Fruit fly (Drosophila melanogaster) whole organism, embryonic: ENCODE data around the gene AhcyL1.

Experiments used
- ATbp ChIP-seq: fragments of 200-800 bp; sonication (Bioruptor generic); optimal IDR thresholded peaks from 2 replicates; lab custom pipeline; 2017; ENCODE audit warnings: missing biosample characterization, mild to moderate bottlenecking, missing genetic modification characterization, missing genetic modification reagents
- B-H2 ChIP-seq: fragments of 200-800 bp; sonication (Bioruptor generic); optimal IDR thresholded peaks from 2 replicates; lab custom pipeline; 2018; ENCODE audit warnings: missing biosample characterization, mild to moderate bottlenecking, missing genetic modification characterization
- Bgb ChIP-seq: fragments of 200-800 bp; sonication (Bioruptor generic); IDR thresholded peaks from 2 replicates; pipeline ENCODE4 v1.3.6; 2022; ENCODE audit warnings: missing biosample characterization, missing genetic modification characterization; ENCODE audit not compliant: partially characterized antibody
- CG10462 ChIP-seq: fragments of 200-800 bp; sonication (Bioruptor generic); optimal IDR thresholded peaks from 2 replicates; lab custom pipeline; 2016; ENCODE audit warnings: missing biosample characterization, missing genetic modification characterization
- CG10654 ChIP-seq: fragments of 200-800 bp; sonication (Bioruptor generic); optimal IDR thresholded peaks from 2 replicates; lab custom pipeline; 2016; ENCODE audit warnings: missing biosample characterization, missing genetic modification characterization
- CG11398 ChIP-seq: fragments of 200-800 bp; sonication (Bioruptor generic); optimal IDR thresholded peaks from 2 replicates; lab custom pipeline; 2016; ENCODE audit warnings: missing biosample characterization, missing genetic modification characterization
- CG12299 ChIP-seq: fragments of 200-800 bp; sonication (Bioruptor generic); optimal IDR thresholded peaks from 2 replicates; lab custom pipeline; 2018; ENCODE audit warnings: missing biosample characterization, mild to moderate bottlenecking, missing genetic modification characterization
- CG13424 ChIP-seq: fragments of 200-800 bp; sonication (Bioruptor generic); optimal IDR thresholded peaks from 2 replicates; lab custom pipeline; 2019; ENCODE audit warnings: missing biosample characterization, mild to moderate bottlenecking, missing genetic modification characterization, moderate library complexity
- CG14710 ChIP-seq: fragments of 200-800 bp; sonication (Bioruptor generic); optimal IDR thresholded peaks from 3 replicates; lab custom pipeline; 2019; ENCODE audit warnings: missing biosample characterization, mild to moderate bottlenecking, missing genetic modification characterization, moderate library complexity
- CG14860 ChIP-seq: fragments of 200-800 bp; sonication (Bioruptor generic); IDR thresholded peaks from 3 replicates; pipeline ENCODE4 v1.3.6; 2022; ENCODE audit warnings: missing biosample characterization, missing genetic modification characterization; ENCODE audit not compliant: partially characterized antibody
- CG15514 ChIP-seq: fragments of 200-800 bp; sonication (Bioruptor generic); optimal IDR thresholded peaks from 3 replicates; lab custom pipeline; 2017; ENCODE audit warnings: missing biosample characterization, missing genetic modification characterization, mild to moderate bottlenecking, moderate library complexity, missing genetic modification reagents
- CG17359 ChIP-seq: fragments of 200-800 bp; sonication (Bioruptor generic); optimal IDR thresholded peaks from 3 replicates; lab custom pipeline; 2018; ENCODE audit warnings: missing biosample characterization, mild to moderate bottlenecking, missing genetic modification characterization, moderate library complexity
- CG17385 ChIP-seq: fragments of 200-800 bp; sonication (Bioruptor generic); optimal IDR thresholded peaks from 3 replicates; lab custom pipeline; 2018; ENCODE audit warnings: missing biosample characterization, mild to moderate bottlenecking, missing genetic modification characterization
- CG30020 ChIP-seq: fragments of 200-800 bp; optimal IDR thresholded peaks from 2 replicates; lab custom pipeline; 2019; ENCODE audit warnings: missing biosample characterization, mild to moderate bottlenecking, missing genetic modification characterization, moderate library complexity
- CG33213 ChIP-seq: fragments of 200-800 bp; sonication (Bioruptor generic); optimal IDR thresholded peaks from 3 replicates; lab custom pipeline; 2016; ENCODE audit warnings: missing biosample characterization, missing genetic modification characterization
- CG42726 ChIP-seq: fragments of 200-800 bp; sonication (Bioruptor generic); IDR thresholded peaks from 2 replicates; pipeline ENCODE4 v1.3.6; 2022; ENCODE audit warnings: missing biosample characterization, missing genetic modification characterization; ENCODE audit not compliant: partially characterized antibody
- CG43689 ChIP-seq: fragments of 200-800 bp; sonication (Bioruptor generic); IDR thresholded peaks from 2 replicates; pipeline ENCODE4 v1.3.6; 2022; ENCODE audit warnings: missing biosample characterization, missing genetic modification characterization
- CG4707 ChIP-seq: fragments of 200-800 bp; sonication (Bioruptor generic); optimal IDR thresholded peaks from 2 replicates; lab custom pipeline; 2018; ENCODE audit warnings: missing biosample characterization, mild to moderate bottlenecking, missing genetic modification characterization, moderate library complexity
- CG4854 ChIP-seq: fragments of 200-800 bp; sonication (Bioruptor generic); optimal IDR thresholded peaks from 2 replicates; lab custom pipeline; 2016; ENCODE audit warnings: missing biosample characterization, missing genetic modification characterization, inconsistent platforms
- CG6272 ChIP-seq: fragments of 200-800 bp; sonication (Bioruptor generic); IDR thresholded peaks from 2 replicates; pipeline ENCODE4 v1.3.6; 2022; ENCODE audit warnings: missing biosample characterization, missing genetic modification characterization
- CG6813 ChIP-seq: fragments of 200-800 bp; sonication (Bioruptor generic); optimal IDR thresholded peaks from 2 replicates; lab custom pipeline; 2017; ENCODE audit warnings: missing biosample characterization, missing genetic modification characterization, mild to moderate bottlenecking, moderate library complexity, missing genetic modification reagents
- CG7271 ChIP-seq: fragments of 200-800 bp; sonication (Bioruptor generic); optimal IDR thresholded peaks from 2 replicates; lab custom pipeline; 2018; ENCODE audit warnings: missing biosample characterization, mild to moderate bottlenecking, missing genetic modification characterization, moderate library complexity
- CG8359 ChIP-seq: fragments of 200-800 bp; sonication (Bioruptor generic); optimal IDR thresholded peaks from 2 replicates; lab custom pipeline; 2017; ENCODE audit warnings: missing biosample characterization, mild to moderate bottlenecking, missing genetic modification characterization, borderline replicate concordance
- Camta ChIP-seq: fragments of 200-800 bp; sonication (Bioruptor generic); optimal IDR thresholded peaks from 2 replicates; lab custom pipeline; 2016; ENCODE audit warnings: missing biosample characterization, missing genetic modification characterization
- Hr51 ChIP-seq, 2 experiments: fragments of 200-800 bp; sonication (Bioruptor generic); optimal IDR thresholded peaks; 2 replicates in 1 of 2; 3 replicates in 1 of 2; lab custom pipeline; 2016 to 2018; ENCODE audit warnings: missing biosample characterization in 2 of 2, missing genetic modification characterization in 2 of 2, mild to moderate bottlenecking in 1 of 2, moderate library complexity in 1 of 2
- Neu2 ChIP-seq: fragments of 200-800 bp; sonication (Bioruptor generic); optimal IDR thresholded peaks from 3 replicates; lab custom pipeline; 2016; ENCODE audit warnings: missing biosample characterization, missing genetic modification characterization, borderline replicate concordance
- Six4 ChIP-seq: fragments of 200-800 bp; sonication (Bioruptor generic); optimal IDR thresholded peaks from 2 replicates; lab custom pipeline; 2016; ENCODE audit warnings: missing biosample characterization, missing genetic modification characterization
- Sry-β ChIP-seq: fragments of 200-800 bp; sonication (Bioruptor generic); optimal IDR thresholded peaks from 2 replicates; lab custom pipeline; 2018; ENCODE audit warnings: missing biosample characterization, mild to moderate bottlenecking, missing genetic modification characterization, moderate library complexity
- bigmax ChIP-seq: fragments of 200-800 bp; sonication (Bioruptor generic); optimal IDR thresholded peaks from 2 replicates; lab custom pipeline; 2018; ENCODE audit warnings: missing biosample characterization, mild to moderate bottlenecking, missing genetic modification characterization
- crc ChIP-seq: fragments of 200-800 bp; sonication (Bioruptor generic); optimal IDR thresholded peaks from 2 replicates; lab custom pipeline; 2016; ENCODE audit warnings: missing biosample characterization, missing genetic modification characterization
- cwo ChIP-seq: fragments of 200-800 bp; sonication (Bioruptor generic); optimal IDR thresholded peaks from 3 replicates; lab custom pipeline; 2017; ENCODE audit warnings: missing biosample characterization, missing genetic modification characterization, mild to moderate bottlenecking, moderate library complexity, missing genetic modification reagents
- dm ChIP-seq: fragments of 200-800 bp; sonication (Bioruptor generic); optimal IDR thresholded peaks from 3 replicates; lab custom pipeline; 2016; ENCODE audit warnings: missing biosample characterization, missing genetic modification characterization
- dysf ChIP-seq: fragments of 200-800 bp; sonication (Bioruptor generic); IDR thresholded peaks from 3 replicates; pipeline ENCODE4 v1.3.6; 2022; ENCODE audit warnings: missing biosample characterization, missing genetic modification characterization
- en ChIP-seq: fragments of 200-800 bp; sonication (Bioruptor generic); optimal IDR thresholded peaks from 2 replicates; lab custom pipeline; 2016; ENCODE audit warnings: missing biosample characterization, missing genetic modification characterization
- gsb-n ChIP-seq: fragments of 200-800 bp; sonication (Bioruptor generic); optimal IDR thresholded peaks from 3 replicates; lab custom pipeline; 2018; ENCODE audit warnings: missing biosample characterization, mild to moderate bottlenecking, missing genetic modification characterization
- h ChIP-seq: fragments of >200 bp; optimal IDR thresholded peaks from 2 replicates; lab custom pipeline; 2017
- ham ChIP-seq: fragments of 200-800 bp; sonication (Bioruptor generic); IDR thresholded peaks from 2 replicates; pipeline ENCODE4 v1.3.6; 2022; ENCODE audit warnings: missing biosample characterization, missing genetic modification characterization
- hbn ChIP-seq: fragments of 200-800 bp; sonication (Bioruptor generic); IDR thresholded peaks from 2 replicates; pipeline ENCODE4 v1.3.6; 2022; ENCODE audit warnings: missing biosample characterization, missing genetic modification characterization; ENCODE audit not compliant: partially characterized antibody
- insv ChIP-seq, 2 experiments: fragments of 200-800 bp; sonication (Bioruptor generic); optimal IDR thresholded peaks; 3 replicates each; lab custom pipeline; 2016 to 2018; ENCODE audit warnings: missing biosample characterization in 2 of 2, missing genetic modification characterization in 2 of 2
- lmd ChIP-seq: fragments of 200-800 bp; sonication (Bioruptor generic); IDR thresholded peaks from 2 replicates; pipeline ENCODE4 v1.3.6; 2022; ENCODE audit warnings: missing biosample characterization, missing genetic modification characterization
- pan ChIP-seq, 4 experiments: fragments of >200 bp in 3 of 4; fragments of 200-800 bp in 1 of 4; sonication (Bioruptor generic) in 1 of 4; optimal IDR thresholded peaks in 3 of 4; IDR thresholded peaks in 1 of 4; 2 replicates each; pipeline versions ENCODE4 v1.3.6 to Lab custom; 2017 to 2022; ENCODE audit warnings: missing biosample characterization in 2 of 4, missing genetic modification characterization in 2 of 4, mixed read lengths in 1 of 4
- pfk ChIP-seq: fragments of 200-800 bp; sonication (Bioruptor generic); optimal IDR thresholded peaks from 2 replicates; lab custom pipeline; 2018; ENCODE audit warnings: missing biosample characterization, mild to moderate bottlenecking, missing genetic modification characterization, moderate library complexity
- pho ChIP-seq: fragments of 200-800 bp; sonication (Bioruptor generic); optimal IDR thresholded peaks from 2 replicates; lab custom pipeline; 2016; ENCODE audit warnings: missing biosample characterization, missing genetic modification characterization
- scrt ChIP-seq: fragments of 200-800 bp; sonication (Bioruptor generic); optimal IDR thresholded peaks from 2 replicates; lab custom pipeline; 2018; ENCODE audit warnings: missing biosample characterization, mild to moderate bottlenecking, missing genetic modification characterization, moderate library complexity
- sens-2 ChIP-seq: fragments of 200-800 bp; sonication (Bioruptor generic); IDR thresholded peaks from 2 replicates; pipeline ENCODE4 v1.3.6; 2022; ENCODE audit warnings: missing biosample characterization, missing genetic modification characterization
- shn ChIP-seq: fragments of 200-800 bp; sonication (Bioruptor generic); optimal IDR thresholded peaks from 3 replicates; lab custom pipeline; 2016; ENCODE audit warnings: missing biosample characterization, missing genetic modification characterization
- sr ChIP-seq: fragments of 200-800 bp; sonication (Bioruptor generic); IDR thresholded peaks from 3 replicates; pipeline ENCODE4 v1.3.6; 2022; ENCODE audit warnings: missing biosample characterization, missing genetic modification characterization
- unpg ChIP-seq: fragments of 200-800 bp; sonication (Bioruptor generic); optimal IDR thresholded peaks from 3 replicates; lab custom pipeline; 2018; ENCODE audit warnings: missing biosample characterization, mild to moderate bottlenecking, missing genetic modification characterization, moderate library complexity

Gene AhcyL1

dm6 chr3L:2805956-2806527 lies 33.9 kb upstream of the AhcyL1 start (continued):
- TF ChIP-seq CG10654 (GFP tag; lab: Kevin White, UChicago) (peak; percentile 59), Neu2 (GFP tag; lab: Kevin White, UChicago) (no peak), h (lab: Kevin White, UChicago) (no peak), scrt (GFP tag; lab: Kevin White, UChicago) (peak; percentile 46), CG11398 (GFP tag; lab: Kevin White, UChicago) (no peak), B-H2 (GFP tag; lab: Kevin White, UChicago) (no peak), Bgb (GFP tag; lab: Robert Waterston, UW) (no peak), CG14710 (peak; percentile 61), pho (GFP tag; lab: Kevin White, UChicago) (no peak), pfk (GFP tag; lab: Kevin White, UChicago) (no peak), CG14860 (GFP tag; lab: Robert Waterston, UW) (no peak), CG17359 (peak; percentile 79), CG15514 (GFP tag; lab: Kevin White, UChicago) (peak; percentile 50), Sry-β (GFP tag; lab: Kevin White, UChicago) (no peak), CG10462 (GFP tag; lab: Kevin White, UChicago) (no peak), CG8359 (peak; percentile 25), CG4707 (GFP tag; lab: Kevin White, UChicago) (no peak), CG4854 (peak; percentile 55), CG43689 (GFP tag; lab: Robert Waterston, UW) (0 out of 2 replicates have a peak, but pooled peaks have one; percentile 45), insv (GFP tag; optimal IDR thresholded peaks at IDR 0.05; lab: Kevin White, UChicago) (no peak), sr (GFP tag; lab: Robert Waterston, UW) (peak; percentile 67; the same call in 2 of the 3 replicates), CG7271 (tag; lab: Kevin White, UChicago) (no peak), CG30020 (tag; lab: Kevin White, UChicago) (no peak), Hr51 (GFP tag; optimal IDR thresholded peaks at IDR 0.05; lab: Kevin White, UChicago) (peak in 1 of 2 experiments; percentile 37), gsb-n (tag; lab: Kevin White, UChicago) (peak; percentile 66), crc (GFP tag; lab: Kevin White, UChicago) (peak; percentile 24), CG42726 (GFP tag; lab: Robert Waterston, UW) (no peak), en (no peak), unpg (GFP tag; lab: Kevin White, UChicago) (peak; percentile 64), ham (GFP tag; lab: Robert Waterston, UW) (no peak), CG13424 (tag; lab: Kevin White, UChicago) (peak; percentile 9), dysf (peak; percentile 91), lmd (GFP tag; lab: Robert Waterston, UW) (peak; percentile 92), shn (GFP tag; lab: Kevin White, UChicago) (no peak), dm (GFP tag; lab: Kevin White, UChicago) (no peak), Six4 (GFP tag; lab: Kevin White, UChicago) (peak; percentile 59), cwo (GFP tag; lab: Kevin White, UChicago) (peak; percentile 48), pan (optimal IDR thresholded peaks at IDR 0.05; lab: Kevin White, UChicago) (peak in 1 of 2 experiments; percentile 35), pan (GFP tag; optimal IDR thresholded peaks at IDR 0.05 in 1 of 2, IDR thresholded peaks at IDR 0.05 in 1 of 2) (peak in 1 of 2 experiments; percentile 87), Camta (GFP tag; lab: Kevin White, UChicago) (peak; percentile 51), bigmax (GFP tag; lab: Kevin White, UChicago) (no peak), sens-2 (0 out of 2 replicates have a peak, but pooled peaks have one; percentile 41), CG6813 (GFP tag; lab: Kevin White, UChicago) (peak; percentile 60), CG12299 (tag; lab: Kevin White, UChicago) (no peak), CG33213 (GFP tag; lab: Kevin White, UChicago) (peak; percentile 29), ATbp (GFP tag; lab: Kevin White, UChicago) (peak; percentile 64), hbn (GFP tag; lab: Robert Waterston, UW) (no peak), CG6272 (GFP tag; lab: Robert Waterston, UW) (peak; percentile 73), CG17385 (GFP tag; lab: Kevin White, UChicago) (peak; percentile 23)
